Worm (Caenorhabditis elegans): ENCODE data around the gene dpf-4.

Gene dpf-4

DNA sequence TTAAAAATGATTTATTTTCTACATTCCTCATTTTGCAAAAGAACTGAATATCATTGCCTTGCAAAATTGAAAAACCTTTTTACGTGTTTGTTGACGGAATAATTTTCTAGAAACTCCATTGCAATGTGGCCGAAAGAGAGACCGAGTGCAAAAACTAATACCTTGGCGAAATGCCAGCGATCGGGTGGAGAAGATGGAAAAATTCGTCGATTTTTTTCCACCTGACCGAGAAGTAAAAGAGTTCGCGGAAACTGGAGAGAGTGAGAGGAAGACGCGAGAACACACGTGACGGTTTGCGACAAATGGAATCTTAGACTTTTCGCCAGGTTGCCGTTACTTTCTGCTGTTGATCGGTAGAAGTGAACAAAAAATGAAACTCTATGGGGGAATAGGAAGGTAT lies 17.4 kb upstream of the dpf-4 start (continued):
- TF ChIP-seq efl-3 (GFP tag; optimal IDR thresholded peaks at IDR 0.05) (no peak), sox-4 (tag; optimal IDR thresholded peaks at IDR 0.05) (no peak), sup-37 (GFP tag; optimal IDR thresholded peaks at IDR 0.05) (no peak), sptf-1 (tag; optimal IDR thresholded peaks at IDR 0.05) (no peak), lin-35 (GFP tag; optimal IDR thresholded peaks at IDR 0.05) (peak in 1 of 2 experiments; percentile 69), nhr-84 (tag; optimal IDR thresholded peaks at IDR 0.05) (no peak), dsc-1 (tag; optimal IDR thresholded peaks at IDR 0.05) (peak; percentile 11), alr-1 (tag; optimal IDR thresholded peaks at IDR 0.05; ENCODE audit: borderline replicate concordance) (no peak), ces-1 (GFP tag; optimal IDR thresholded peaks at IDR 0.05) (no peak), zip-4 (GFP tag; optimal IDR thresholded peaks at IDR 0.05) (no peak), mep-1 (tag; optimal IDR thresholded peaks at IDR 0.05) (peak; percentile 52), snu-23 (GFP tag; optimal IDR thresholded peaks at IDR 0.05) (peak; percentile 78), unc-30 (tag; optimal IDR thresholded peaks at IDR 0.05) (no peak), C16A3.4 (tag; optimal IDR thresholded peaks at IDR 0.05) (peak; percentile 44), ceh-82 (tag; optimal IDR thresholded peaks at IDR 0.05) (peak in 1 of 3 experiments; percentile 20), nhr-12 (tag; optimal IDR thresholded peaks at IDR 0.05) (no peak), lin-13 (GFP tag; optimal IDR thresholded peaks at IDR 0.05) (peak; percentile 46), nhr-47 (tag; optimal IDR thresholded peaks at IDR 0.05) (peak; percentile 59), lir-3 (tag; optimal IDR thresholded peaks at IDR 0.05; ENCODE audit: poor library complexity) (no peak), tbx-2 (tag; optimal IDR thresholded peaks at IDR 0.05) (peak; percentile 46), xbp-1 (tag; optimal IDR thresholded peaks at IDR 0.05) (peak; percentile 7), rnt-1 (tag; optimal IDR thresholded peaks at IDR 0.05) (peak; percentile 26), ama-1 (optimal IDR thresholded peaks at IDR 0.05) (peak; percentile 33), egl-13 (tag; optimal IDR thresholded peaks at IDR 0.05) (no peak), efl-1 (optimal IDR thresholded peaks at IDR 0.05) (peak in 1 of 2 experiments; percentile 17), efl-1 (GFP tag; optimal IDR thresholded peaks at IDR 0.05 in 1 of 2) (peak; percentile 16 to 53), dpl-1 (GFP tag; optimal IDR thresholded peaks at IDR 0.05) (peak in 2 of 3 experiments; percentile 31 to 37), pqm-1 (tag; optimal IDR thresholded peaks at IDR 0.05) (no peak), fos-1 (tag; optimal IDR thresholded peaks at IDR 0.05) (no peak), nhr-85 (tag) (peak; percentile 92), nhr-20 (tag; optimal IDR thresholded peaks at IDR 0.05) (peak; percentile 77), ceh-8 (GFP tag; optimal IDR thresholded peaks at IDR 0.05) (no peak)

- TF ChIP-seq fos-1 (tag; optimal IDR thresholded peaks at IDR 0.05) (no peak), nhr-77 (tag; optimal IDR thresholded peaks at IDR 0.05) (no peak), lin-35 (GFP tag; optimal IDR thresholded peaks at IDR 0.05) (peak in 1 of 2 experiments; percentile 4), snu-23 (GFP tag; optimal IDR thresholded peaks at IDR 0.05) (no peak), grh-1 (GFP tag; IDR thresholded peaks at IDR 0.05) (0 out of 2 replicates have a peak, but pooled peaks have one; percentile 27), aha-1 (tag; optimal IDR thresholded peaks at IDR 0.05) (no peak), nhr-84 (tag; optimal IDR thresholded peaks at IDR 0.05) (no peak), C04F5.9 (tag; optimal IDR thresholded peaks at IDR 0.05) (no peak), efl-1 (optimal IDR thresholded peaks at IDR 0.05) (no peak), efl-1 (GFP tag; optimal IDR thresholded peaks at IDR 0.05 in 1 of 2) (peak in 1 of 2 experiments; percentile 51), sptf-1 (tag; optimal IDR thresholded peaks at IDR 0.05) (no peak), ces-1 (GFP tag; optimal IDR thresholded peaks at IDR 0.05) (no peak), ztf-11 (tag; optimal IDR thresholded peaks at IDR 0.05) (no peak), ama-1 (optimal IDR thresholded peaks at IDR 0.05) (no peak), dpl-1 (GFP tag; optimal IDR thresholded peaks at IDR 0.05) (peak in 1 of 3 experiments; percentile 5), vab-15 (tag; optimal IDR thresholded peaks at IDR 0.05) (no peak), hpl-2 (GFP tag; optimal IDR thresholded peaks at IDR 0.05) (no peak), lir-3 (tag; optimal IDR thresholded peaks at IDR 0.05; ENCODE audit: poor library complexity) (no peak), nhr-12 (tag; optimal IDR thresholded peaks at IDR 0.05) (no peak), nhr-47 (tag; optimal IDR thresholded peaks at IDR 0.05) (no peak), nhr-71 (tag; optimal IDR thresholded peaks at IDR 0.05) (peak; percentile 9), egl-27 (tag; optimal IDR thresholded peaks at IDR 0.05) (no peak), lsy-2 (tag; optimal IDR thresholded peaks at IDR 0.05) (no peak), lin-14 (GFP tag; optimal IDR thresholded peaks at IDR 0.05) (peak; percentile 53), unc-62 (GFP tag; optimal IDR thresholded peaks at IDR 0.05) (no peak), Y116A8C.19 (tag; optimal IDR thresholded peaks at IDR 0.05; ENCODE audit: borderline replicate concordance) (no peak), fkh-8 (tag; optimal IDR thresholded peaks at IDR 0.05) (no peak), alr-1 (tag; optimal IDR thresholded peaks at IDR 0.05; ENCODE audit: borderline replicate concordance) (no peak), pqm-1 (tag; optimal IDR thresholded peaks at IDR 0.05) (no peak), nhr-85 (tag) (peak; percentile 44)
Measured at ce11 chrIII:5842920-5843319, 16.2 kb upstream of the dpf-4 start.

Data from whole organism, L1 larva.